Worm (Caenorhabditis elegans) whole organism, young adult: ENCODE data around the gene cutl-25.

Experiments used
- Y56A3A.18 ChIP-seq: fragments of 200-800 bp; sonication (Bioruptor generic); IDR thresholded peaks from 2 replicates; pipeline ENCODE4 v1.3.6; 2022; ENCODE audit warnings: missing genetic modification reagents, missing genetic modification characterization, missing compliant biosample characterization
- ama-1 ChIP-seq, 3 experiments: fragments of 150-350 bp in 1 of 3; sonication (generic microtip) in 2 of 3; optimal IDR thresholded peaks; 2 replicates each; lab custom pipeline; 2014 to 2018; ENCODE audit warnings: missing biosample characterization in 2 of 3, missing genetic modification characterization in 2 of 3, missing genetic modification reagents in 2 of 3
- ccch-3 ChIP-seq: fragments of 200-800 bp; sonication (Bioruptor generic); optimal IDR thresholded peaks from 2 replicates; lab custom pipeline; 2018; ENCODE audit warnings: mild to moderate bottlenecking, missing genetic modification characterization, missing compliant biosample characterization
- ets-4 ChIP-seq: fragments of 200-800 bp; sonication (Bioruptor generic); optimal IDR thresholded peaks from 2 replicates; lab custom pipeline; 2018; ENCODE audit warnings: mild to moderate bottlenecking, missing genetic modification characterization, missing compliant biosample characterization
- hlh-26 ChIP-seq: fragments of 200-800 bp; sonication (Bioruptor generic); conservative IDR thresholded peaks from 2 replicates; pipeline ENCODE4 v1.3.6; 2022; ENCODE audit warnings: missing genetic modification reagents, missing genetic modification characterization, missing compliant biosample characterization
- madf-8 ChIP-seq: fragments of 200-800 bp; sonication (Bioruptor generic); conservative IDR thresholded peaks from 2 replicates; pipeline ENCODE4 v1.3.6; 2022; ENCODE audit warnings: missing genetic modification reagents, missing genetic modification characterization, missing compliant biosample characterization
- mcd-1 ChIP-seq: fragments of 200-800 bp; sonication (Bioruptor generic); IDR thresholded peaks from 2 replicates; pipeline ENCODE4 v1.3.6; 2022; ENCODE audit warnings: missing genetic modification reagents, missing genetic modification characterization, missing compliant biosample characterization
- nfya-1 ChIP-seq: sonication (generic microtip); optimal IDR thresholded peaks from 2 replicates; lab custom pipeline; 2017; ENCODE audit warnings: antibody characterized with exemption, missing compliant biosample characterization, missing genetic modification characterization, borderline replicate concordance; ENCODE audit not compliant: insufficient read depth
- snpc-3.4 ChIP-seq: sonication (generic microtip); optimal IDR thresholded peaks from 2 replicates; lab custom pipeline; 2017; ENCODE audit warnings: missing genetic modification characterization, mild to moderate bottlenecking, missing compliant biosample characterization, antibody characterized with exemption, moderate library complexity, missing genotype, missing genetic modification reagents
- snpc-4 ChIP-seq, 5 experiments: fragments of 150-350 bp in 1 of 5; sonication (generic microtip) in 4 of 5; optimal IDR thresholded peaks; 2 replicates each; lab custom pipeline; 2014 to 2018; ENCODE audit warnings: missing genetic modification characterization in 5 of 5, missing biosample characterization in 3 of 5, antibody characterized with exemption in 2 of 5, mild to moderate bottlenecking in 2 of 5, missing compliant biosample characterization in 2 of 5, missing genotype in 2 of 5, moderate library complexity in 2 of 5, missing genetic modification reagents in 1 of 5

- TF ChIP-seq ama-1 (optimal IDR thresholded peaks at IDR 0.05; lab: Kevin White, UChicago) (no peak), ama-1 (GFP tag; optimal IDR thresholded peaks at IDR 0.05; lab: Kevin White, UChicago) (no peak), mcd-1 (GFP tag; lab: Robert Waterston, UW) (no peak), ccch-3 (no peak), Y56A3A.18 (no peak), ets-4 (GFP tag; lab: Kevin White, UChicago) (no peak), madf-8 (GFP tag; lab: Robert Waterston, UW) (no peak), hlh-26 (GFP tag; lab: Robert Waterston, UW) (no peak), nfya-1 (tag; lab: Kevin White, UChicago) (no peak), snpc-4 (GFP tag; optimal IDR thresholded peaks at IDR 0.05; lab: Kevin White, UChicago) (no peak), snpc-4 (tag; optimal IDR thresholded peaks at IDR 0.05; lab: Kevin White, UChicago) (no peak), snpc-3.4 (tag; lab: Kevin White, UChicago) (no peak)
Measured at ce11 chrIII:3020035-3020434, 26.9 kb downstream of the cutl-25 start.
